Worm (Caenorhabditis elegans) whole organism, early embryonic: ENCODE results near the gene rpy-1.

Source experiments
- B0310.2 ChIP-seq: sonication (generic microtip); optimal IDR thresholded peaks from 2 replicates; lab custom pipeline; 2016; ENCODE audit warnings: mild to moderate bottlenecking, missing genetic modification characterization, missing compliant biosample characterization
- F13C5.2 ChIP-seq: sonication (generic microtip); optimal IDR thresholded peaks from 2 replicates; lab custom pipeline; 2017; ENCODE audit warnings: mild to moderate bottlenecking, missing genetic modification characterization, inconsistent platforms, missing compliant biosample characterization
- aly-1 ChIP-seq: sonication (generic microtip); optimal IDR thresholded peaks from 2 replicates; lab custom pipeline; 2016; ENCODE audit warnings: missing genetic modification characterization, missing compliant biosample characterization
- ama-1 ChIP-seq: fragments of 150-350 bp; optimal IDR thresholded peaks from 2 replicates; lab custom pipeline; 2014
- ceh-13 ChIP-seq: fragments of 200-800 bp; sonication (Bioruptor generic); optimal IDR thresholded peaks from 2 replicates; lab custom pipeline; 2018; ENCODE audit warnings: mild to moderate bottlenecking, missing genetic modification characterization, missing compliant biosample characterization
- ceh-36 ChIP-seq: sonication (generic microtip); optimal IDR thresholded peaks from 2 replicates; lab custom pipeline; 2016; ENCODE audit warnings: missing genetic modification characterization, inconsistent platforms, missing compliant biosample characterization
- ets-7 ChIP-seq: sonication (generic microtip); optimal IDR thresholded peaks from 2 replicates; lab custom pipeline; 2016; ENCODE audit warnings: missing genotype, missing genetic modification characterization, missing compliant biosample characterization
- flt-1 ChIP-seq: fragments of 200-800 bp; sonication (Bioruptor generic); IDR thresholded peaks from 2 replicates; pipeline ENCODE4 v1.3.6; 2022; ENCODE audit warnings: missing genetic modification characterization, missing compliant biosample characterization
- hmbx-1 ChIP-seq: sonication (generic microtip); optimal IDR thresholded peaks from 2 replicates; lab custom pipeline; 2016; ENCODE audit warnings: mild to moderate bottlenecking, missing genetic modification characterization, missing compliant biosample characterization
- hmg-4 ChIP-seq: fragments of 200-800 bp; sonication (Bioruptor generic); optimal IDR thresholded peaks from 2 replicates; lab custom pipeline; 2018; ENCODE audit warnings: mild to moderate bottlenecking, missing genetic modification characterization, missing compliant biosample characterization
- hnd-1 ChIP-seq: sonication (generic microtip); optimal IDR thresholded peaks from 2 replicates; lab custom pipeline; 2016; ENCODE audit warnings: missing genetic modification characterization, missing compliant biosample characterization
- pes-1 ChIP-seq: fragments of 200-800 bp; sonication (Bioruptor generic); IDR thresholded peaks from 2 replicates; pipeline ENCODE4 v1.3.6; 2022; ENCODE audit warnings: missing genetic modification reagents, missing genetic modification characterization, missing compliant biosample characterization
- scrt-1 ChIP-seq: fragments of 200-800 bp; sonication (Bioruptor generic); IDR thresholded peaks from 2 replicates; pipeline ENCODE4 v1.3.6; 2022; ENCODE audit warnings: missing genetic modification characterization, missing compliant biosample characterization
- sea-1 ChIP-seq: fragments of 200-800 bp; sonication (Bioruptor generic); conservative IDR thresholded peaks from 2 replicates; pipeline ENCODE4 v1.3.6; 2022; ENCODE audit warnings: missing genetic modification characterization, missing compliant biosample characterization
- tbx-11 ChIP-seq: fragments of 200-800 bp; sonication (Bioruptor generic); IDR thresholded peaks from 2 replicates; pipeline ENCODE4 v1.3.6; 2022; ENCODE audit warnings: missing genetic modification characterization, missing compliant biosample characterization
- tbx-37 ChIP-seq: fragments of 200-800 bp; sonication (Bioruptor generic); conservative IDR thresholded peaks from 2 replicates; pipeline ENCODE4 v1.3.6; 2022; ENCODE audit warnings: missing genetic modification reagents, missing genetic modification characterization, missing compliant biosample characterization
- tra-4 ChIP-seq: sonication (generic microtip); optimal IDR thresholded peaks from 2 replicates; lab custom pipeline; 2017; ENCODE audit warnings: missing genetic modification characterization, missing compliant biosample characterization

rpy-1 gene

ce11 chrII:6705593-6706228, at the start of gene rpy-1:
Gene rpy-1 (minus strand): TSS chrII:6705643.
- no peak for TF ChIP-seq tra-4 (tag; lab: Kevin White, UChicago)
- no peak for TF ChIP-seq ceh-13 (GFP tag; lab: Kevin White, UChicago)
- no peak for TF ChIP-seq ets-7
- no peak for TF ChIP-seq F13C5.2 (tag; lab: Kevin White, UChicago)
- no peak for TF ChIP-seq pes-1 (GFP tag; lab: Robert Waterston, UW)
- no peak for TF ChIP-seq B0310.2 (tag; lab: Kevin White, UChicago)
- no peak for TF ChIP-seq sea-1
- no peak for TF ChIP-seq aly-1 (tag; lab: Kevin White, UChicago)
- no peak for TF ChIP-seq ama-1 (lab: Kevin White, UChicago)
- no peak for TF ChIP-seq hmbx-1 (tag; lab: Kevin White, UChicago)
- TF ChIP-seq ceh-36, result no peak
- no peak for TF ChIP-seq tbx-37 (GFP tag; lab: Robert Waterston, UW)

- no peak for TF ChIP-seq aly-1 (tag; lab: Kevin White, UChicago)
- TF ChIP-seq ceh-36, result no peak
- no peak for TF ChIP-seq scrt-1 (GFP tag; lab: Robert Waterston, UW)
- TF ChIP-seq tra-4 (tag; lab: Kevin White, UChicago), result no peak
- TF ChIP-seq hmbx-1 (tag; lab: Kevin White, UChicago), result no peak
- no peak for TF ChIP-seq flt-1
- TF ChIP-seq B0310.2 (tag; lab: Kevin White, UChicago), result no peak
- no peak for TF ChIP-seq hnd-1 (tag; lab: Kevin White, UChicago)
- no peak for TF ChIP-seq ama-1 (lab: Kevin White, UChicago)
- no peak for TF ChIP-seq tbx-11 (GFP tag; lab: Robert Waterston, UW)
- no peak for TF ChIP-seq ceh-13 (GFP tag; lab: Kevin White, UChicago)
- TF ChIP-seq pes-1 (GFP tag; lab: Robert Waterston, UW), result no peak
- TF ChIP-seq hmg-4 (GFP tag; lab: Kevin White, UChicago), result no peak
- no peak for TF ChIP-seq ets-7
- no peak for TF ChIP-seq F13C5.2 (tag; lab: Kevin White, UChicago)
- no peak for TF ChIP-seq tbx-37 (GFP tag; lab: Robert Waterston, UW)
- no peak for TF ChIP-seq sea-1
Observed at ce11 chrII:6754671-6755224, 49.3 kb upstream of the rpy-1 start, which contains the start of the genes srx-95 and fis-1. Gene srx-95 (minus strand): TSS chrII:6754771. Gene fis-1 (plus strand): TSS chrII:6755174.

ce11 chrII:6752850-6753249, 47.4 kb upstream of the rpy-1 start, which contains the start of gene F41G3.21:
Gene F41G3.21 (minus strand): TSS chrII:6752950.
- no peak for TF ChIP-seq ceh-13 (GFP tag; lab: Kevin White, UChicago)
- TF ChIP-seq ets-7, result no peak
- no peak for TF ChIP-seq flt-1
- TF ChIP-seq hnd-1 (tag; lab: Kevin White, UChicago), result no peak
- TF ChIP-seq sea-1, result no peak
- no peak for TF ChIP-seq tbx-11 (GFP tag; lab: Robert Waterston, UW)
- TF ChIP-seq aly-1 (tag; lab: Kevin White, UChicago), result no peak
- no peak for TF ChIP-seq tra-4 (tag; lab: Kevin White, UChicago)
- no peak for TF ChIP-seq F13C5.2 (tag; lab: Kevin White, UChicago)
- TF ChIP-seq ama-1 (lab: Kevin White, UChicago), result no peak
- TF ChIP-seq tbx-37 (GFP tag; lab: Robert Waterston, UW), result no peak
- no peak for TF ChIP-seq scrt-1 (GFP tag; lab: Robert Waterston, UW)
- no peak for TF ChIP-seq pes-1 (GFP tag; lab: Robert Waterston, UW)
- no peak for TF ChIP-seq B0310.2 (tag; lab: Kevin White, UChicago)
- TF ChIP-seq hmg-4 (GFP tag; lab: Kevin White, UChicago), result no peak
- no peak for TF ChIP-seq ceh-36
- TF ChIP-seq hmbx-1 (tag; lab: Kevin White, UChicago), result no peak

ce11 chrII:6752027-6752426, 46.6 kb upstream of the rpy-1 start, which contains the start of gene F41G3.19:
Gene F41G3.19 (minus strand): TSS chrII:6752127.
- TF ChIP-seq sea-1, result no peak
- no peak for TF ChIP-seq tra-4 (tag; lab: Kevin White, UChicago)

- no peak for TF ChIP-seq hmbx-1 (tag; lab: Kevin White, UChicago)
- TF ChIP-seq tbx-37 (GFP tag; lab: Robert Waterston, UW), result no peak
- TF ChIP-seq flt-1, result no peak
- no peak for TF ChIP-seq B0310.2 (tag; lab: Kevin White, UChicago)
- no peak for TF ChIP-seq hmg-4 (GFP tag; lab: Kevin White, UChicago)
- TF ChIP-seq tra-4 (tag; lab: Kevin White, UChicago), result no peak
- TF ChIP-seq tbx-11 (GFP tag; lab: Robert Waterston, UW), result no peak
- no peak for TF ChIP-seq ceh-36
- TF ChIP-seq hnd-1 (tag; lab: Kevin White, UChicago), result no peak
- TF ChIP-seq F13C5.2 (tag; lab: Kevin White, UChicago), result no peak
- no peak for TF ChIP-seq sea-1
- no peak for TF ChIP-seq ceh-13 (GFP tag; lab: Kevin White, UChicago)
- TF ChIP-seq ets-7, result no peak
- no peak for TF ChIP-seq pes-1 (GFP tag; lab: Robert Waterston, UW)
- TF ChIP-seq ama-1 (lab: Kevin White, UChicago), result no peak
- no peak for TF ChIP-seq scrt-1 (GFP tag; lab: Robert Waterston, UW)
Observed at ce11 chrII:6750929-6751328, 45.5 kb upstream of the rpy-1 start, which contains the start of gene F41G3.20. Gene F41G3.20 (minus strand): TSS chrII:6751029.

ce11 chrII:6749422-6749821, 44.0 kb upstream of the rpy-1 start, which contains the start of gene F41G3.10:
Gene F41G3.10 (minus strand): TSS chrII:6749522.
- TF ChIP-seq pes-1 (GFP tag; lab: Robert Waterston, UW), result no peak
- TF ChIP-seq scrt-1 (GFP tag; lab: Robert Waterston, UW), result no peak

ce11 chrII:6746404-6746803, 41.0 kb upstream of the rpy-1 start, which contains the start of gene F41G3.5:
Gene F41G3.5 (plus strand): TSS chrII:6746704.
- no peak for TF ChIP-seq scrt-1 (GFP tag; lab: Robert Waterston, UW)
- TF ChIP-seq tbx-11 (GFP tag; lab: Robert Waterston, UW), result no peak
- TF ChIP-seq tra-4 (tag; lab: Kevin White, UChicago), result no peak
- no peak for TF ChIP-seq ceh-13 (GFP tag; lab: Kevin White, UChicago)
